Fruit fly (Drosophila melanogaster) whole organism, wandering third instar larva: ENCODE results near the gene CG12057.

Source experiments
- CG32264 ChIP-seq: fragments of 200-800 bp; sonication (Bioruptor generic); optimal IDR thresholded peaks from 2 replicates; lab custom pipeline; 2016; ENCODE audit warnings: missing biosample characterization, missing genetic modification characterization
- CG9705 ChIP-seq: fragments of 200-800 bp; sonication (Bioruptor generic); optimal IDR thresholded peaks from 2 replicates; lab custom pipeline; 2018; ENCODE audit warnings: missing biosample characterization, mild to moderate bottlenecking, missing genetic modification characterization
- CrebA ChIP-seq: fragments of 200-800 bp; sonication (Bioruptor generic); optimal IDR thresholded peaks from 2 replicates; lab custom pipeline; 2016; ENCODE audit warnings: missing biosample characterization, mild to moderate bottlenecking, missing genetic modification characterization, borderline replicate concordance
- Dfd ChIP-seq: fragments of >200 bp; optimal IDR thresholded peaks from 2 replicates; lab custom pipeline; 2017; ENCODE audit warnings: missing biosample characterization, missing genetic modification characterization
- Dif ChIP-seq: fragments of 200-275, 200-300 bp; sonication (Bioruptor generic); optimal IDR thresholded peaks from 2 replicates; lab custom pipeline; 2018; ENCODE audit warnings: missing biosample characterization, missing genetic modification characterization; ENCODE audit not compliant: partially characterized antibody
- GATAd ChIP-seq: sonication (Bioruptor generic); optimal IDR thresholded peaks from 2 replicates; lab custom pipeline; 2016; ENCODE audit warnings: missing biosample characterization, missing genetic modification characterization
- HLH106 ChIP-seq: fragments of 200-800 bp; optimal IDR thresholded peaks from 3 replicates; lab custom pipeline; 2019; ENCODE audit warnings: missing biosample characterization, mild to moderate bottlenecking, missing genetic modification characterization, moderate library complexity
- Jra ChIP-seq: sonication (Bioruptor generic); optimal IDR thresholded peaks from 2 replicates; lab custom pipeline; 2016; ENCODE audit warnings: missing biosample characterization, missing genetic modification characterization
- Myc ChIP-seq: fragments of >200 bp; optimal IDR thresholded peaks from 2 replicates; lab custom pipeline; 2017
- N ChIP-seq: fragments of >200 bp; optimal IDR thresholded peaks from 2 replicates; lab custom pipeline; 2018; ENCODE audit warnings: missing biosample characterization, missing external identifiers, missing genetic modification characterization
- OdsH ChIP-seq: fragments of 200-800 bp; sonication (Bioruptor generic); optimal IDR thresholded peaks from 2 replicates; lab custom pipeline; 2016; ENCODE audit warnings: missing biosample characterization, mild to moderate bottlenecking, missing genetic modification characterization
- Rel ChIP-seq, 2 experiments: fragments of 200-800 bp; sonication (Bioruptor generic) in 1 of 2; optimal IDR thresholded peaks; 2 replicates in 1 of 2; 3 replicates in 1 of 2; lab custom pipeline; 2016 to 2019; ENCODE audit warnings: mild to moderate bottlenecking in 2 of 2, missing biosample characterization in 2 of 2, missing genetic modification characterization in 2 of 2, moderate library complexity in 1 of 2
- Vsx2 ChIP-seq: fragments of 200-300, 225-300 bp; sonication (Bioruptor generic); optimal IDR thresholded peaks from 2 replicates; lab custom pipeline; 2018; ENCODE audit warnings: missing biosample characterization, missing genetic modification characterization; ENCODE audit not compliant: partially characterized antibody
- dl ChIP-seq, 2 experiments: fragments of 175-275, 200-275 bp in 1 of 2; fragments of 200-275 bp in 1 of 2; sonication (Bioruptor generic); optimal IDR thresholded peaks; lab custom pipeline; 2018; ENCODE audit warnings: mild to moderate bottlenecking in 2 of 2, missing biosample characterization in 2 of 2, missing genetic modification characterization in 2 of 2, moderate library complexity in 2 of 2; ENCODE audit not compliant: partially characterized antibody in 2 of 2, insufficient read depth in 1 of 2
- dmrt93B ChIP-seq: fragments of 200-800 bp; sonication (Bioruptor generic); optimal IDR thresholded peaks from 2 replicates; lab custom pipeline; 2018; ENCODE audit warnings: missing biosample characterization, mild to moderate bottlenecking, missing genetic modification characterization
- dsf ChIP-seq: sonication (Bioruptor generic); optimal IDR thresholded peaks from 2 replicates; lab custom pipeline; 2016; ENCODE audit warnings: missing biosample characterization, missing genetic modification characterization, borderline replicate concordance
- foxo ChIP-seq, 2 experiments: fragments of 200-800 bp; sonication (Bioruptor generic); optimal IDR thresholded peaks; 2 replicates in 1 of 2; 3 replicates in 1 of 2; lab custom pipeline; 2016 to 2017; ENCODE audit warnings: missing biosample characterization in 2 of 2, missing genetic modification characterization in 2 of 2
- h ChIP-seq: fragments of 200-800 bp; sonication (Bioruptor generic); optimal IDR thresholded peaks from 3 replicates; lab custom pipeline; 2016; ENCODE audit warnings: missing biosample characterization, mild to moderate bottlenecking, missing genetic modification characterization
- pan ChIP-seq: fragments of >200 bp; optimal IDR thresholded peaks from 2 replicates; lab custom pipeline; 2017
- psq ChIP-seq: fragments of 200-800 bp; sonication (Bioruptor generic); optimal IDR thresholded peaks from 3 replicates; lab custom pipeline; 2017; ENCODE audit warnings: missing biosample characterization, mild to moderate bottlenecking, missing genetic modification characterization, moderate library complexity
- rgr ChIP-seq: fragments of 200-800 bp; sonication (Bioruptor generic); optimal IDR thresholded peaks from 3 replicates; lab custom pipeline; 2016; ENCODE audit warnings: missing biosample characterization, mild to moderate bottlenecking, missing genetic modification characterization
- sv ChIP-seq: fragments of 200-800 bp; sonication (Bioruptor generic); optimal IDR thresholded peaks from 3 replicates; lab custom pipeline; 2016; ENCODE audit warnings: missing biosample characterization, missing genetic modification characterization
- usp ChIP-seq: fragments of >200 bp; optimal IDR thresholded peaks from 2 replicates; lab custom pipeline; 2017; ENCODE audit warnings: missing biosample characterization, missing genetic modification characterization
- woc ChIP-seq: sonication (Bioruptor generic); optimal IDR thresholded peaks from 2 replicates; lab custom pipeline; 2016; ENCODE audit warnings: missing biosample characterization, mild to moderate bottlenecking, missing genetic modification characterization

Gene CG12057

DNA sequence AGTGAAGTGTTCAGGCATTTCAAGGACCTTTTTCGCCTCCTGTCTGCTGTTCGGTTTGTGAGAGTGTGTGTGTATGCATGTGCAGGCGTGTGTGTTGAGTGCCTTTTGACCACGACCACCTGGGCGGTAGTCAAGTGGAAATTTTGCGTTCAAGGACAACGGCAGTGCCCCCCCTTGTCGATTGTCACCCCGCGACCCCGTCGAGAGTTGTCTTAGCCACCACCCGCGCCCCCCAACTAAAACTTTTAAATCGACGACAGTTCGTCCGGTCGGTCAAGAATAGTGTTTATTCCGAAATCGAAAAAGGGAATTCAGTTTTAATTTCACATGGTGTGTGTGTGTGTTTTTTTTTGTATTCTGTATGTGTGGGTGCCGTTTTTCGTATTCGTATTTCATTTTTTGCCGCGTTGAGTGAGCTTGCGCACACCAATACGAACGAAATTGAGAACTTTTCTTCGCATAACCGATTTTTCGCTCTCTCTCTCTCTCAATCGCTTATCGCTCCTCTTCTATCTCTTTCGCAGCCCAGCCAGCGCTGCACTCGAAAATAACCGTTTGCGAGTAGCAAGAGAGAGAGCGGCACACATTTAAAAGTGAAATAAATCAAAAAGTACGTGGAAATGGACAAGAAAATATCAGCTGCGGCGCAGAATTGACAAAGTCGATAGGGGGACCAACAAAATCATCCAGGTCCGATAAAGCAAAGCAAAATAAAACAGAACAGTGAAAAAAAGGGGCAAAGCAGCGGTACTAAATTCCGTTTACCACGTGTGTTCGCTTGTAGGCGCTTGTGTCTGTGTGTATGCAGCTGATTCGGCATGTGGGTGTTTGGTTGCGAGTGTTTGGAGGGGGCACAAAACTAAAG lies 27.6 kb upstream of the CG12057 start:
- TF ChIP-seq Myc (lab: Kevin White, UChicago): peak; percentile 64
- TF ChIP-seq N: peak; percentile 44
- TF ChIP-seq foxo (GFP tag; optimal IDR thresholded peaks at IDR 0.05; lab: Kevin White, UChicago): no peak
- TF ChIP-seq Dif (GFP tag; lab: Kevin White, UChicago): peak; percentile 85
- TF ChIP-seq Vsx2 (GFP tag; lab: Kevin White, UChicago): no peak
- no peak for TF ChIP-seq Jra
- TF ChIP-seq psq: peak; percentile 50
- TF ChIP-seq sv (GFP tag; lab: Kevin White, UChicago): no peak
- peak; percentile 49 to 56 for TF ChIP-seq dl (GFP tag; optimal IDR thresholded peaks at IDR 0.05; lab: Kevin White, UChicago; ENCODE audit: insufficient read depth in 1 of 2, partially characterized antibody in 2 of 2)
- peak; percentile 65 for TF ChIP-seq Rel (GFP tag; optimal IDR thresholded peaks at IDR 0.05; lab: Kevin White, UChicago)
- TF ChIP-seq Rel (tag; optimal IDR thresholded peaks at IDR 0.05; lab: Kevin White, UChicago): peak; percentile 32
- TF ChIP-seq, all 38 proteins: peak for 6

DNA sequence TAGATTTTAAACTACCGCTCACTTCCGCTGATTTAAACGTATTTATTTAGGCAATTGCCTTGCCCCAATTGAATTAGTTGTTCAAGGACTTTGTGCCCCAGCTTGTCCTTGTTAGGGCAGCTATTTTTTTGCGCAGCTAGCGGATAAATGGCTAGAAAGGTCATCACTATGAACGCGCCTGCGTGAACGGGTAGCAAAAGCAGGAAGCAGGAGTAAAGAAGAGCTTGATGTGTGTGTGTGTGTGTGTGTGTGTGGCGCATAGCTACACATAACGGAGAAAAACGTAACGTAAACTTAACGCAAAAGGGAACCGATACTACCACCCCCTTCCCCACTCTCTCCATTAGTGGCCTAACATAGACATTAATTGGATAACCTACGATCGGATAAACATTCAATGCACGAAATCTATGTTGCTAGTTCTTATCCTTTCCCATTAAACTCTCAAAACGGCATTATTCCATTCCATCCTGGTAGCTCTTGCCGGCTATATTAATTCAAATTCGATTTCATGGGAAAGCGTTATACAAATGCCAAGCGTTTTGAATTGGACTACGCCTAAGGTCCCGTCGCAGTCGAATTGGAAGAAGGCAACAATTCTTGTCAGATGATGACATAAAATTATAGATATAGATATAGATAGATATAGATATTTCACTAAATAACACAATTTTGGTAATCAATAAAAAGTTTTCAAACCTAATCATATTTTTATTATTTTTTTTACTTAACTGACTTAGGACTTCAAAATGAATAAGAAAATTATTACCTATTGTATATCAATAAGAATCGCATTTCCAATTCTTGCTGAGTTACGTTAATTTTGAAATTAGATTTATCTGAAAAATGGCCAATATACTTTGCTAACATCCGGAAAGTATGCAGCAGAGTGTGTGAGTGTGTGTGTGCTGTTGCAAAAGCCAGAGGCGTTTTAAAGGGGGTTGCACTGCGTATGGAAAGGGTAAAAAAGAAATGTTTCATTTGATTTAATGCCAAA lies 26.6 kb upstream of the CG12057 start:
- no peak for TF ChIP-seq N
- peak; percentile 37 for TF ChIP-seq woc (GFP tag; lab: Kevin White, UChicago)
- TF ChIP-seq usp (GFP tag; lab: Kevin White, UChicago): no peak
- no peak for TF ChIP-seq CG9705
- TF ChIP-seq CG32264 (GFP tag; lab: Kevin White, UChicago): no peak
- TF ChIP-seq Vsx2 (GFP tag; lab: Kevin White, UChicago): no peak
- TF ChIP-seq pan (lab: Kevin White, UChicago): no peak
- TF ChIP-seq, all 38 proteins: peak for 1

DNA sequence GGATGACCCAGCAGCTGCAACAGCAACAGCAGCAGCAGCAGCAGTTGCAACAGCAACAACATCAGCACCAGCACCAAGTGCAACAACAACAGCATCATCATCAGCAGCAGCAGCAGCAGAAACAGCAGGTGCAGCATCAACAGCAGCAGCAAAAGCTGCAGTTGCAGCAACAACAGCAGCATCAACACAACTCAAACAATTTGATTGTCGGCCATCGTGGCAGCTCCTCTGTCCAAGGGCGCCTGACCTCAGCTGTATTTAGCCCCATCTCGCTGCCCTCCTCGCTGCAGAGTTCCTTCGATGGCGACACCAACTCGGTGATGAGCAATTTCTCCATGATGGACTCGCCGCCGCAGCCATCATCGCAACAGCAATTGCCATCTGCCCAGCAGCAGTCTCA lies 23.2 kb upstream of the CG12057 start:
- no peak for TF ChIP-seq rgr (GFP tag; lab: Kevin White, UChicago)
- TF ChIP-seq Jra: no peak
- no peak for TF ChIP-seq OdsH
- no peak for TF ChIP-seq dsf (GFP tag; lab: Kevin White, UChicago)
- no peak for TF ChIP-seq dmrt93B
- TF ChIP-seq Dfd (GFP tag; lab: Kevin White, UChicago): peak; percentile 93
- TF ChIP-seq CrebA: no peak
- TF ChIP-seq, all 38 proteins: peak for 1

DNA sequence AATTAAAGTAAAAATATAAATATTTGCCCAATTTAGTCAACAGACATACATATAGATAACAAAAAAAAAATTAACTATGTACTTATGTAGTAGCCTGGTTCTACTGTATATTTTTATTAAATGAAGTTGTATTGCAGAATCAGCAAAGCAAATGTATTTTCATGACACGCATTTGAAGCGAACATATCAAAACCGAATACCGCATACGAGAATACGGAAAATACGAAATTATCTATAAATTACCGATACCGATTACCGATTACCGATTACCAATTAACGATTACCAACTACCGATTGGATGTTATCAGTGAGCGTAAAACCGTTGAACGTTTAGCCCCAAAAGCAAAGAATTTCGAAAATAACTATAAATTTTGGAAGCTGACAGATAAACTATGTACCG lies 4.0 kb upstream of the CG12057 start:
- no peak for TF ChIP-seq psq

- TF ChIP-seq foxo (GFP tag; optimal IDR thresholded peaks at IDR 0.05; lab: Kevin White, UChicago): no peak
- no peak for TF ChIP-seq N
- TF ChIP-seq dsf (GFP tag; lab: Kevin White, UChicago): no peak
- no peak for TF ChIP-seq Dif (GFP tag; lab: Kevin White, UChicago)
- no peak for TF ChIP-seq pan (lab: Kevin White, UChicago)
- TF ChIP-seq GATAd (GFP tag; lab: Kevin White, UChicago): no peak
- TF ChIP-seq Rel (GFP tag; optimal IDR thresholded peaks at IDR 0.05; lab: Kevin White, UChicago): no peak
- TF ChIP-seq Rel (tag; optimal IDR thresholded peaks at IDR 0.05; lab: Kevin White, UChicago): no peak
- TF ChIP-seq CG32264 (GFP tag; lab: Kevin White, UChicago): no peak
- no peak for TF ChIP-seq usp (GFP tag; lab: Kevin White, UChicago)
- TF ChIP-seq h (GFP tag; lab: Kevin White, UChicago): no peak
- TF ChIP-seq HLH106 (tag; lab: Kevin White, UChicago): no peak
Measured at dm6 chrX:9190555-9191184, 787 bp upstream of the CG12057 start, which contains the start of gene CG12115. Gene CG12115, minus strand, starts transcription at chrX:9190605.
